Fruit fly (Drosophila melanogaster): ENCODE measurements around the gene CG31674.

The CG31674 gene

DNA sequence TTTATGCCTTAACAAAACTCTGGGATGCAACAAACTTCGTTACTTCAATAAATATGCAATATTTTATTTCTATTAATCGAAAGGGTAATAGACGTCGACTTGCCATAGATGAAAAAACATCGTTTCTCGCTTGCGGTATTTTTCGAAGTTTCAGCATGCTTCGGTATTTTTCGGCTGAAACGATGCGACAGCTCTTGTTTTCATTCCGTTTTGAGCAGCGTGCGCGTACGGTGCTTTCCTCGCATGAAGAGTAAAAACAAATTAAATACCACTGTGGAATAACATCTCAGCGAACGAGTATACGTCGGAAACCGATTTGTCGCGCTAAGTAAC, 33.6 kb upstream of the CG31674 start, which contains the start of gene CG9328 (continued):
- TF ChIP-seq sug (tag; optimal IDR thresholded peaks at IDR 0.05) (peak; percentile 36), CG8388 (GFP tag; optimal IDR thresholded peaks at IDR 0.05) (peak; percentile 29), da (GFP tag; optimal IDR thresholded peaks at IDR 0.05) (no peak), jumu (GFP tag; optimal IDR thresholded peaks at IDR 0.05) (peak; percentile 14), D19A (tag; optimal IDR thresholded peaks at IDR 0.05) (peak; percentile 100), tio (GFP tag; optimal IDR thresholded peaks at IDR 0.05) (no peak), mam (GFP tag; optimal IDR thresholded peaks at IDR 0.05) (peak; percentile 25), Taf1 (GFP tag; IDR thresholded peaks at IDR 0.05) (no peak), CG17612 (GFP tag; IDR thresholded peaks at IDR 0.05) (no peak), en (GFP tag; optimal IDR thresholded peaks at IDR 0.05) (no peak), grau (tag; optimal IDR thresholded peaks at IDR 0.05) (peak; percentile 45), CG13287 (GFP tag; IDR thresholded peaks at IDR 0.05; ENCODE audit: partially characterized antibody) (peak; percentile 41), gsb (GFP tag; IDR thresholded peaks at IDR 0.05) (no peak), Rx (GFP tag; IDR thresholded peaks at IDR 0.05) (no peak), CG34224 (GFP tag; IDR thresholded peaks at IDR 0.05; ENCODE audit: partially characterized antibody) (no peak), nmo (GFP tag; optimal IDR thresholded peaks at IDR 0.05) (peak; percentile 5), Mrtf (GFP tag; IDR thresholded peaks at IDR 0.05) (no peak), Ets97D (GFP tag; optimal IDR thresholded peaks at IDR 0.05) (peak; percentile 59), gce (GFP tag; IDR thresholded peaks at IDR 0.05) (no peak), ranshi (GFP tag; IDR thresholded peaks at IDR 0.05) (peak; percentile 53; the same call in 1 of the 2 replicates), Ets65A (GFP tag) (peak; percentile 68), sc (optimal IDR thresholded peaks at IDR 0.05) (no peak), sc (GFP tag; optimal IDR thresholded peaks at IDR 0.05) (no peak), cad (GFP tag; optimal IDR thresholded peaks at IDR 0.05) (no peak), CG16863 (GFP tag; optimal IDR thresholded peaks at IDR 0.05) (peak; percentile 11), ftz-f1 (GFP tag; optimal IDR thresholded peaks at IDR 0.05) (peak; percentile 53), Ada2b (GFP tag; IDR thresholded peaks at IDR 0.05) (no peak), CG11695 (GFP tag; IDR thresholded peaks at IDR 0.05) (peak; percentile 48; the same call in 1 of the 3 replicates), CG2875 (GFP tag; optimal IDR thresholded peaks at IDR 0.05) (peak; percentile 47), CG14441 (GFP tag; IDR thresholded peaks at IDR 0.05) (0 out of 2 replicates have a peak, but pooled peaks have one; percentile 27), B-H2 (GFP tag; optimal IDR thresholded peaks at IDR 0.05) (no peak), tll (GFP tag; optimal IDR thresholded peaks at IDR 0.05) (no peak), repo (GFP tag; optimal IDR thresholded peaks at IDR 0.05) (peak; percentile 43), tup (GFP tag; optimal IDR thresholded peaks at IDR 0.05) (no peak), gcm (GFP tag; optimal IDR thresholded peaks at IDR 0.05) (peak; percentile 17), chinmo (GFP tag; IDR thresholded peaks at IDR 0.05; ENCODE audit: partially characterized antibody) (peak; percentile 90; the same call in 2 of the 4 replicates), ac (GFP tag; optimal IDR thresholded peaks at IDR 0.05) (no peak), emc (GFP tag; optimal IDR thresholded peaks at IDR 0.05) (no peak), cato (GFP tag; optimal IDR thresholded peaks at IDR 0.05; ENCODE audit: borderline replicate concordance) (peak; percentile 6), NfI (GFP tag; optimal IDR thresholded peaks at IDR 0.05) (peak; percentile 3), B-H1 (GFP tag; IDR thresholded peaks at IDR 0.05) (no peak; the same call in 2 of the 3 replicates), Meics (GFP tag; optimal IDR thresholded peaks at IDR 0.05) (peak; percentile 45), CG6854 (GFP tag; optimal IDR thresholded peaks at IDR 0.05) (no peak), CG2202 (tag; optimal IDR thresholded peaks at IDR 0.05) (no peak), Sox100B (GFP tag; optimal IDR thresholded peaks at IDR 0.05) (no peak), sqz (GFP tag; optimal IDR thresholded peaks at IDR 0.05) (no peak), HLH3B (GFP tag; IDR thresholded peaks at IDR 0.05) (no peak), CG3847 (GFP tag; IDR thresholded peaks at IDR 0.05) (no peak), CG18619 (GFP tag; optimal IDR thresholded peaks at IDR 0.05) (no peak), Sry-δ (GFP tag; optimal IDR thresholded peaks at IDR 0.05) (peak; percentile 30), CG5953 (GFP tag; IDR thresholded peaks at IDR 0.05) (no peak), btn (GFP tag; optimal IDR thresholded peaks at IDR 0.05) (no peak)

All from whole organism, embryonic.